Fruit fly (Drosophila melanogaster): ENCODE results near the gene gdl.

- TF ChIP-seq CG8478 (optimal IDR thresholded peaks at IDR 0.05) (no peak), CTCF (optimal IDR thresholded peaks at IDR 0.05) (no peak)
Observed at dm6 chr3L:15510787-15511186, 1.5 kb downstream of the gdl start, which contains the start of gene MsrA.

Data from S2 (cell line).